Worm (Caenorhabditis elegans) whole organism, L4 larva: Measurements from ENCODE around the gene pgph-1.

Source experiments
- D1046.2 ChIP-seq: fragments of 200-800 bp; sonication (Bioruptor generic); IDR thresholded peaks from 2 replicates; pipeline ENCODE4 v1.3.6; 2022; ENCODE audit warnings: missing genetic modification characterization, missing compliant biosample characterization
- F10B5.3 ChIP-seq: sonication (generic microtip); optimal IDR thresholded peaks from 2 replicates; lab custom pipeline; 2016; ENCODE audit warnings: mild to moderate bottlenecking, missing genetic modification characterization, missing compliant biosample characterization
- F44E2.7 ChIP-seq: fragments of 200-800 bp; sonication (Bioruptor generic); IDR thresholded peaks from 2 replicates; pipeline ENCODE4 v2.1.2; 2022; ENCODE audit warnings: missing genetic modification characterization, missing compliant biosample characterization
- T20F7.1 ChIP-seq: fragments of 200-800 bp; sonication (Bioruptor generic); optimal IDR thresholded peaks from 2 replicates; lab custom pipeline; 2018; ENCODE audit warnings: mild to moderate bottlenecking, missing genetic modification characterization, missing compliant biosample characterization
- T26A8.4 ChIP-seq: fragments of 200-800 bp; sonication (Bioruptor generic); IDR thresholded peaks from 2 replicates; pipeline ENCODE4 v1.3.6; 2022; ENCODE audit warnings: missing genetic modification characterization, missing compliant biosample characterization
- Y75B8A.6 ChIP-seq: fragments of 200-800 bp; sonication (Bioruptor generic); IDR thresholded peaks from 2 replicates; pipeline ENCODE4 v1.3.6; 2022; ENCODE audit warnings: missing genetic modification reagents, missing genetic modification characterization, missing compliant biosample characterization
- aly-2 ChIP-seq: sonication (generic microtip); optimal IDR thresholded peaks from 2 replicates; lab custom pipeline; 2018; ENCODE audit warnings: missing biosample characterization, missing genetic modification characterization
- ama-1 ChIP-seq: fragments of 150-350 bp; optimal IDR thresholded peaks from 2 replicates; lab custom pipeline; 2014; ENCODE audit warnings: inconsistent platforms, mixed read lengths
- arid-1 ChIP-seq: fragments of 200-800 bp; sonication (Bioruptor generic); conservative IDR thresholded peaks from 2 replicates; pipeline ENCODE4 v1.3.6; 2022; ENCODE audit warnings: missing genetic modification reagents, missing genetic modification characterization, missing compliant biosample characterization
- ceh-20 ChIP-seq: fragments of 200-800 bp; sonication (Bioruptor generic); IDR thresholded peaks from 2 replicates; pipeline ENCODE4 v1.3.6; 2022; ENCODE audit warnings: missing genetic modification reagents, missing genetic modification characterization, missing compliant biosample characterization
- ces-1 ChIP-seq: fragments of 150-350 bp; sonication (generic microtip); optimal IDR thresholded peaks from 4 replicates; lab custom pipeline; 2014; ENCODE audit warnings: missing biosample characterization, missing genetic modification reagents, missing genetic modification characterization
- daf-16 ChIP-seq, 3 experiments: sonication (generic microtip); optimal IDR thresholded peaks; 2 replicates each; lab custom pipeline; 2016 to 2017; ENCODE audit warnings: missing genetic modification characterization in 3 of 3, missing genetic modification reagents in 3 of 3, mild to moderate bottlenecking in 2 of 3, missing compliant biosample characterization in 2 of 3, missing biosample characterization in 1 of 3, moderate library complexity in 1 of 3
- dmd-6 ChIP-seq: fragments of 200-800 bp; sonication (Bioruptor generic); IDR thresholded peaks from 2 replicates; pipeline ENCODE4 v1.3.6; 2022; ENCODE audit warnings: missing genetic modification reagents, missing genetic modification characterization, missing compliant biosample characterization
- dpl-1 ChIP-seq: fragments of 150-350 bp; optimal IDR thresholded peaks from 2 replicates; lab custom pipeline; 2014; ENCODE audit warnings: missing biosample characterization, missing genetic modification reagents, missing genetic modification characterization
- dve-1 ChIP-seq: sonication (generic microtip); optimal IDR thresholded peaks from 2 replicates; lab custom pipeline; 2017; ENCODE audit warnings: antibody characterized with exemption, mild to moderate bottlenecking, missing genetic modification characterization, missing compliant biosample characterization; ENCODE audit not compliant: insufficient read depth
- egl-27 ChIP-seq: sonication (generic microtip); optimal IDR thresholded peaks from 3 replicates; lab custom pipeline; 2017; ENCODE audit warnings: missing biosample characterization, missing genetic modification reagents, missing genetic modification characterization
- egl-43 ChIP-seq: fragments of 200-800 bp; sonication (Bioruptor generic); IDR thresholded peaks from 2 replicates; pipeline ENCODE4 v1.3.6; 2022; ENCODE audit warnings: missing genetic modification reagents, missing genetic modification characterization, missing compliant biosample characterization
- fkh-10 ChIP-seq: fragments of 150-350 bp; optimal IDR thresholded peaks from 2 replicates; lab custom pipeline; 2014; ENCODE audit warnings: missing biosample characterization, missing genetic modification reagents, missing genetic modification characterization
- hlh-11 ChIP-seq: fragments of 200-800 bp; sonication (Bioruptor generic); optimal IDR thresholded peaks from 2 replicates; lab custom pipeline; 2018; ENCODE audit warnings: mild to moderate bottlenecking, missing genetic modification characterization, missing compliant biosample characterization
- lim-7 ChIP-seq: fragments of 200-800 bp; sonication (Bioruptor generic); IDR thresholded peaks from 2 replicates; pipeline ENCODE4 v1.3.6; 2022; ENCODE audit warnings: missing genetic modification characterization, missing compliant biosample characterization
- lin-1 ChIP-seq: fragments of 200-800 bp; sonication (Bioruptor generic); IDR thresholded peaks from 2 replicates; pipeline ENCODE4 v1.3.6; 2022; ENCODE audit warnings: missing genetic modification reagents, missing genetic modification characterization, missing compliant biosample characterization
- lin-38 ChIP-seq: fragments of 200-800 bp; sonication (Bioruptor generic); IDR thresholded peaks from 2 replicates; pipeline ENCODE4 v1.3.6; 2022; ENCODE audit warnings: missing genetic modification reagents, missing genetic modification characterization, missing compliant biosample characterization
- lir-3 ChIP-seq: sonication (generic microtip); optimal IDR thresholded peaks from 2 replicates; lab custom pipeline; 2016; ENCODE audit warnings: mild to moderate bottlenecking, missing genetic modification characterization, missing compliant biosample characterization
- madf-5 ChIP-seq, 2 experiments: fragments of 200-800 bp; sonication (Bioruptor generic); IDR thresholded peaks; 2 replicates each; pipeline ENCODE4 v1.3.6; 2022; ENCODE audit warnings: missing compliant biosample characterization in 2 of 2, missing genetic modification characterization in 2 of 2
- mdl-1 ChIP-seq, 2 experiments: fragments of 150-350 bp in 1 of 2; sonication (generic microtip) in 1 of 2; optimal IDR thresholded peaks; 2 replicates each; lab custom pipeline; 2014 to 2017; ENCODE audit warnings: missing biosample characterization in 2 of 2, missing genetic modification characterization in 2 of 2
- mdt-29 ChIP-seq: fragments of 200-800 bp; sonication (Bioruptor generic); IDR thresholded peaks from 2 replicates; pipeline ENCODE4 v1.3.6; 2022; ENCODE audit warnings: missing genetic modification reagents, missing genetic modification characterization, missing compliant biosample characterization
- mxl-2 ChIP-seq: fragments of 200-800 bp; sonication (Bioruptor generic); conservative IDR thresholded peaks from 2 replicates; pipeline ENCODE4 v1.3.6; 2022; ENCODE audit warnings: missing genetic modification reagents, missing genetic modification characterization, missing compliant biosample characterization
- mxl-3 ChIP-seq: fragments of 200-800 bp; sonication (Bioruptor generic); optimal IDR thresholded peaks from 2 replicates; lab custom pipeline; 2018; ENCODE audit warnings: mild to moderate bottlenecking, missing genetic modification characterization, missing compliant biosample characterization
- nhr-10 ChIP-seq: fragments of 150-350 bp; optimal IDR thresholded peaks from 2 replicates; lab custom pipeline; 2014; ENCODE audit warnings: missing biosample characterization, missing genetic modification characterization
- nhr-111 ChIP-seq: fragments of 200-800 bp; sonication (Bioruptor generic); optimal IDR thresholded peaks from 2 replicates; lab custom pipeline; 2018; ENCODE audit warnings: mild to moderate bottlenecking, missing genetic modification characterization, missing compliant biosample characterization
- nhr-28 ChIP-seq: fragments of 150-350 bp; optimal IDR thresholded peaks from 2 replicates; lab custom pipeline; 2014; ENCODE audit warnings: missing biosample characterization, missing genetic modification characterization
- nhr-42 ChIP-seq: fragments of 200-800 bp; sonication (Bioruptor generic); IDR thresholded peaks from 2 replicates; pipeline ENCODE4 v1.3.6; 2022; ENCODE audit warnings: missing genetic modification characterization, missing compliant biosample characterization
- nhr-48 ChIP-seq: sonication (generic microtip); optimal IDR thresholded peaks from 2 replicates; lab custom pipeline; 2016; ENCODE audit warnings: mild to moderate bottlenecking, missing genetic modification characterization, missing compliant biosample characterization
- pha-4 ChIP-seq, 2 experiments: fragments of 150-350 bp in 1 of 2; fragments of 200-800 bp in 1 of 2; sonication (Bioruptor generic) in 1 of 2; IDR thresholded peaks in 1 of 2; optimal IDR thresholded peaks in 1 of 2; 2 replicates each; pipeline versions ENCODE4 v1.3.6 to Lab custom; 2014 to 2022; ENCODE audit warnings: missing genetic modification characterization in 2 of 2, missing genetic modification reagents in 2 of 2, missing biosample characterization in 1 of 2, missing compliant biosample characterization in 1 of 2
- pqm-1 ChIP-seq: sonication (generic microtip); optimal IDR thresholded peaks from 2 replicates; lab custom pipeline; 2017; ENCODE audit warnings: missing biosample characterization, missing genetic modification characterization
- rbr-2 ChIP-seq: sonication (generic microtip); optimal IDR thresholded peaks from 2 replicates; lab custom pipeline; 2016; ENCODE audit warnings: missing genotype, missing genetic modification characterization, missing compliant biosample characterization
- saeg-2 ChIP-seq: fragments of 200-800 bp; sonication (Bioruptor generic); IDR thresholded peaks from 2 replicates; pipeline ENCODE4 v1.3.6; 2022; ENCODE audit warnings: missing genetic modification reagents, missing genetic modification characterization, missing compliant biosample characterization
- skn-1 ChIP-seq: fragments of 150-350 bp; optimal IDR thresholded peaks from 2 replicates; lab custom pipeline; 2014; ENCODE audit warnings: missing biosample characterization, missing genetic modification characterization
- snpc-1.2 ChIP-seq: fragments of 200-800 bp; sonication (Bioruptor generic); IDR thresholded peaks from 2 replicates; pipeline ENCODE4 v1.3.6; 2022; ENCODE audit warnings: missing genetic modification reagents, missing genetic modification characterization, missing compliant biosample characterization
- snpc-4 ChIP-seq: fragments of 150-350 bp; optimal IDR thresholded peaks from 2 replicates; lab custom pipeline; 2014; ENCODE audit warnings: missing biosample characterization, missing genetic modification characterization
- spr-1 ChIP-seq: sonication (generic microtip); optimal IDR thresholded peaks from 2 replicates; lab custom pipeline; 2016; ENCODE audit warnings: mild to moderate bottlenecking, missing genetic modification characterization, missing compliant biosample characterization
- unc-62 ChIP-seq, 3 experiments: fragments of 150-350 bp in 1 of 3; sonication (generic microtip); optimal IDR thresholded peaks in 2 of 3; peaks in 1 of 3; 1 replicate in 1 of 3; 2 replicates in 2 of 3; lab custom pipeline; 2014 to 2017; ENCODE audit warnings: missing biosample characterization in 3 of 3, missing genetic modification characterization in 3 of 3, missing genetic modification reagents in 3 of 3, missing genotype in 1 of 3
- zag-1 ChIP-seq: fragments of 150-350 bp; optimal IDR thresholded peaks from 2 replicates; lab custom pipeline; 2014; ENCODE audit warnings: missing biosample characterization, missing genetic modification characterization
- zip-11 ChIP-seq: fragments of 200-800 bp; sonication (Bioruptor generic); IDR thresholded peaks from 2 replicates; pipeline ENCODE4 v1.3.6; 2022; ENCODE audit warnings: missing genetic modification characterization, missing compliant biosample characterization
- zip-2 ChIP-seq: fragments of 150-350 bp; optimal IDR thresholded peaks from 2 replicates; lab custom pipeline; 2014; ENCODE audit warnings: missing biosample characterization, missing genetic modification characterization

Gene pgph-1

ce11 chrV:5768292-5768695 lies 15.0 kb upstream of the pgph-1 start (continued):
- TF ChIP-seq spr-1 (tag; lab: Kevin White, UChicago) (peak; percentile 67), ama-1 (no peak), ces-1 (GFP tag; lab: Kevin White, UChicago) (no peak), egl-27 (tag; lab: Kevin White, UChicago) (no peak), mxl-3 (GFP tag; lab: Kevin White, UChicago) (peak; percentile 82), egl-43 (GFP tag; lab: Robert Waterston, UW) (no peak), F44E2.7 (GFP tag; lab: Robert Waterston, UW) (no peak), mdl-1 (tag; optimal IDR thresholded peaks at IDR 0.05; lab: Kevin White, UChicago) (peak; percentile 88 to 91), dpl-1 (GFP tag; lab: Kevin White, UChicago) (peak; percentile 30), lin-1 (peak; percentile 73; the same call in 1 of the 2 replicates), nhr-10 (tag; lab: Kevin White, UChicago) (peak; percentile 79), nhr-42 (GFP tag; lab: Robert Waterston, UW) (no peak), skn-1 (tag; lab: Kevin White, UChicago) (no peak), arid-1 (GFP tag; lab: Robert Waterston, UW) (no peak), D1046.2 (GFP tag; lab: Robert Waterston, UW) (no peak), unc-62 (GFP tag; optimal IDR thresholded peaks at IDR 0.05 in 1 of 2; lab: Kevin White, UChicago) (peak in 1 of 2 experiments; percentile 71), unc-62 (tag; optimal IDR thresholded peaks at IDR 0.05; lab: Kevin White, UChicago) (no peak), nhr-48 (tag; lab: Kevin White, UChicago) (peak; percentile 94), zip-11 (GFP tag; lab: Robert Waterston, UW) (no peak), T26A8.4 (peak; percentile 46)

- peak; percentile 14 for TF ChIP-seq hlh-11 (tag; lab: Kevin White, UChicago)
- peak; percentile 29 for TF ChIP-seq dve-1 (tag; lab: Kevin White, UChicago)
- no peak for TF ChIP-seq mdt-29 (GFP tag; lab: Robert Waterston, UW)
- no peak for TF ChIP-seq daf-16 (GFP tag; optimal IDR thresholded peaks at IDR 0.05; lab: Kevin White, UChicago)
- TF ChIP-seq daf-16 (tag; optimal IDR thresholded peaks at IDR 0.05; lab: Kevin White, UChicago): peak; percentile 66
Observed at ce11 chrV:5765081-5765480, 11.7 kb upstream of the pgph-1 start, which contains the start of gene pgph-2. Gene pgph-2 (plus strand): TSS chrV:5765127.

ce11 chrV:5763787-5764186 lies 10.5 kb upstream of the pgph-1 start, which contains the start of gene pgph-3:
Gene pgph-3 (minus strand): TSS chrV:5763846.
- no peak for TF ChIP-seq pha-4 (GFP tag; IDR thresholded peaks at IDR 0.05; lab: Robert Waterston, UW)
- TF ChIP-seq pha-4 (tag; optimal IDR thresholded peaks at IDR 0.05; lab: Kevin White, UChicago): no peak
- peak; percentile 60 for TF ChIP-seq nhr-10 (tag; lab: Kevin White, UChicago)
- no peak for TF ChIP-seq nhr-42 (GFP tag; lab: Robert Waterston, UW)
- no peak for TF ChIP-seq ces-1 (GFP tag; lab: Kevin White, UChicago)
- peak; percentile 75 for TF ChIP-seq ceh-20 (GFP tag; lab: Robert Waterston, UW)
- TF ChIP-seq lir-3 (tag; lab: Kevin White, UChicago): no peak
- no peak for TF ChIP-seq Y75B8A.6 (GFP tag; lab: Robert Waterston, UW)
- no peak for TF ChIP-seq D1046.2 (GFP tag; lab: Robert Waterston, UW)
- no peak for TF ChIP-seq zag-1
- peak; percentile 89 for TF ChIP-seq nhr-28 (tag; lab: Kevin White, UChicago)
- TF ChIP-seq lin-1: peak; percentile 91
- TF ChIP-seq snpc-1.2 (GFP tag; lab: Robert Waterston, UW): no peak
- no peak for TF ChIP-seq rbr-2 (tag; lab: Kevin White, UChicago)
- peak; percentile 77; the same call in 1 of the 2 replicates for TF ChIP-seq saeg-2 (GFP tag; lab: Robert Waterston, UW)
- no peak for TF ChIP-seq F10B5.3
- TF ChIP-seq nhr-111 (GFP tag; lab: Kevin White, UChicago): no peak
- TF ChIP-seq fkh-10 (GFP tag; lab: Kevin White, UChicago): no peak
- TF ChIP-seq daf-16 (GFP tag; optimal IDR thresholded peaks at IDR 0.05; lab: Kevin White, UChicago): peak; percentile 10 to 66
- TF ChIP-seq daf-16 (tag; optimal IDR thresholded peaks at IDR 0.05; lab: Kevin White, UChicago): peak; percentile 85
- no peak for TF ChIP-seq ama-1
- peak; percentile 38 for TF ChIP-seq lin-38 (GFP tag; lab: Robert Waterston, UW)
- TF ChIP-seq aly-2 (tag; lab: Kevin White, UChicago): no peak
- no peak for TF ChIP-seq lim-7 (GFP tag; lab: Robert Waterston, UW)
- TF ChIP-seq pqm-1: peak; percentile 59
- TF ChIP-seq egl-27 (tag; lab: Kevin White, UChicago): no peak
- peak; percentile 98 for TF ChIP-seq dmd-6 (GFP tag; lab: Robert Waterston, UW)
- TF ChIP-seq mxl-2 (GFP tag; lab: Robert Waterston, UW): peak; percentile 93
- no peak for TF ChIP-seq snpc-4
- peak; percentile 94 for TF ChIP-seq dve-1 (tag; lab: Kevin White, UChicago)
- peak; percentile 19 for TF ChIP-seq zip-2
- TF ChIP-seq T20F7.1 (GFP tag; lab: Kevin White, UChicago): peak; percentile 46
- no peak for TF ChIP-seq madf-5 (GFP tag; IDR thresholded peaks at IDR 0.05; lab: Robert Waterston, UW)
